Fruit fly (Drosophila melanogaster) whole organism, prepupa: Measurements from ENCODE around the gene FucTA.

Experiments used
- Blimp-1 ChIP-seq: fragments of 200-800 bp; sonication (Bioruptor generic); optimal IDR thresholded peaks from 3 replicates; lab custom pipeline; 2017; ENCODE audit warnings: missing biosample characterization, missing genetic modification characterization, mild to moderate bottlenecking, moderate library complexity, missing genetic modification reagents
- CG10669 ChIP-seq: fragments of 200-800 bp; sonication (Bioruptor generic); optimal IDR thresholded peaks from 3 replicates; lab custom pipeline; 2018; ENCODE audit warnings: missing biosample characterization, mild to moderate bottlenecking, missing genetic modification characterization, moderate library complexity
- CG16779 ChIP-seq: fragments of 200-800 bp; sonication (Bioruptor generic); optimal IDR thresholded peaks from 3 replicates; lab custom pipeline; 2017; ENCODE audit warnings: missing biosample characterization, mild to moderate bottlenecking, missing genetic modification characterization
- CG3919 ChIP-seq: fragments of 200-800 bp; sonication (Bioruptor generic); optimal IDR thresholded peaks from 3 replicates; lab custom pipeline; 2016; ENCODE audit warnings: missing biosample characterization, missing genetic modification characterization
- CG4318 ChIP-seq: fragments of 200-800 bp; sonication (Bioruptor generic); optimal IDR thresholded peaks from 3 replicates; lab custom pipeline; 2017; ENCODE audit warnings: missing biosample characterization, mild to moderate bottlenecking, missing genetic modification characterization
- CG6163 ChIP-seq: fragments of 200-800 bp; sonication (Bioruptor generic); IDR thresholded peaks from 3 replicates; pipeline ENCODE4 v1.3.6; 2022; ENCODE audit warnings: missing biosample characterization, missing genetic modification characterization
- CG6276 ChIP-seq: fragments of 200-800 bp; sonication (Bioruptor generic); optimal IDR thresholded peaks from 2 replicates; lab custom pipeline; 2017; ENCODE audit warnings: missing biosample characterization, mild to moderate bottlenecking, missing genetic modification characterization
- CG6808 ChIP-seq: fragments of 200-800 bp; sonication (Bioruptor generic); optimal IDR thresholded peaks from 3 replicates; lab custom pipeline; 2017; ENCODE audit warnings: missing biosample characterization, missing genetic modification characterization, mild to moderate bottlenecking, moderate library complexity, missing genetic modification reagents
- CG6854 ChIP-seq: fragments of 200-800 bp; sonication (Bioruptor generic); optimal IDR thresholded peaks from 2 replicates; lab custom pipeline; 2017; ENCODE audit warnings: missing biosample characterization, mild to moderate bottlenecking, missing genetic modification characterization
- CG7368 ChIP-seq: fragments of 200-800 bp; sonication (Bioruptor generic); optimal IDR thresholded peaks from 3 replicates; lab custom pipeline; 2016; ENCODE audit warnings: missing biosample characterization, missing genetic modification characterization
- CG9139 ChIP-seq: fragments of 200-800 bp; sonication (Bioruptor generic); optimal IDR thresholded peaks from 3 replicates; lab custom pipeline; 2017; ENCODE audit warnings: missing biosample characterization, mild to moderate bottlenecking, missing genetic modification characterization
- Eip78C ChIP-seq: fragments of 200-800 bp; sonication (Bioruptor generic); peaks from one replicate; lab custom pipeline; 2016; ENCODE audit warnings: missing biosample characterization, missing genetic modification characterization
- Ets21C ChIP-seq: fragments of 200-800 bp; sonication (Bioruptor generic); optimal IDR thresholded peaks from 3 replicates; lab custom pipeline; 2016; ENCODE audit warnings: missing biosample characterization, missing genetic modification characterization
- Ets96B ChIP-seq: fragments of 200-800 bp; optimal IDR thresholded peaks from 2 replicates; lab custom pipeline; 2019; ENCODE audit warnings: missing biosample characterization, mild to moderate bottlenecking, missing genetic modification characterization, moderate library complexity
- Gug ChIP-seq: fragments of 200-800 bp; sonication (Bioruptor generic); IDR thresholded peaks from 2 replicates; pipeline ENCODE4 v1.3.6; 2022; ENCODE audit warnings: missing biosample characterization, missing genetic modification characterization
- Hr38 ChIP-seq: sonication (Bioruptor generic); optimal IDR thresholded peaks from 2 replicates; lab custom pipeline; 2016; ENCODE audit warnings: missing biosample characterization, missing genetic modification characterization
- Hr39 ChIP-seq: fragments of 200-800 bp; sonication (Bioruptor generic); optimal IDR thresholded peaks from 2 replicates; lab custom pipeline; 2016; ENCODE audit warnings: missing biosample characterization, missing genetic modification characterization
- Met ChIP-seq: fragments of 200-800 bp; sonication (Bioruptor generic); optimal IDR thresholded peaks from 3 replicates; lab custom pipeline; 2016; ENCODE audit warnings: missing biosample characterization, missing genetic modification characterization
- OdsH ChIP-seq: fragments of 200-800 bp; sonication (Bioruptor generic); optimal IDR thresholded peaks from 3 replicates; lab custom pipeline; 2016; ENCODE audit warnings: missing biosample characterization, missing genetic modification characterization
- Sox15 ChIP-seq: fragments of 200-800 bp; sonication (Bioruptor generic); optimal IDR thresholded peaks from 3 replicates; lab custom pipeline; 2016; ENCODE audit warnings: missing biosample characterization, missing genetic modification characterization
- acj6 ChIP-seq: fragments of 200-800 bp; sonication (Bioruptor generic); optimal IDR thresholded peaks from 3 replicates; lab custom pipeline; 2016; ENCODE audit warnings: missing biosample characterization, missing genetic modification characterization
- cyc ChIP-seq: fragments of 200-800 bp; sonication (Bioruptor generic); optimal IDR thresholded peaks from 3 replicates; lab custom pipeline; 2016; ENCODE audit warnings: missing biosample characterization, missing genetic modification characterization
- dac ChIP-seq: fragments of 200-800 bp; sonication (Bioruptor generic); optimal IDR thresholded peaks from 2 replicates; lab custom pipeline; 2017; ENCODE audit warnings: missing biosample characterization, mild to moderate bottlenecking, missing genetic modification characterization
- dsx ChIP-seq: fragments of 200-800 bp; optimal IDR thresholded peaks from 3 replicates; lab custom pipeline; 2019; ENCODE audit warnings: missing biosample characterization, mild to moderate bottlenecking, missing genetic modification characterization, moderate library complexity; ENCODE audit not compliant: poor library complexity, severe bottlenecking
- fd59A ChIP-seq: fragments of 200-800 bp; sonication (Bioruptor generic); optimal IDR thresholded peaks from 2 replicates; lab custom pipeline; 2017; ENCODE audit warnings: missing biosample characterization, mild to moderate bottlenecking, missing genetic modification characterization, missing genetic modification reagents
- fkh ChIP-seq: fragments of 200-800 bp; sonication (Bioruptor generic); optimal IDR thresholded peaks from 3 replicates; lab custom pipeline; 2017; ENCODE audit warnings: missing biosample characterization, mild to moderate bottlenecking, missing genetic modification characterization, moderate library complexity
- lz ChIP-seq: fragments of 200-800 bp; sonication (Bioruptor generic); optimal IDR thresholded peaks from 3 replicates; lab custom pipeline; 2016; ENCODE audit warnings: missing biosample characterization, missing genetic modification characterization
- pdm3 ChIP-seq: fragments of 200-800 bp; sonication (Bioruptor generic); optimal IDR thresholded peaks from 3 replicates; lab custom pipeline; 2016; ENCODE audit warnings: missing biosample characterization, missing genetic modification characterization
- salr ChIP-seq, 2 experiments: fragments of 200-800 bp; sonication (Bioruptor generic); optimal IDR thresholded peaks; 3 replicates each; lab custom pipeline; 2016 to 2018; ENCODE audit warnings: missing biosample characterization in 2 of 2, missing genetic modification characterization in 2 of 2, mild to moderate bottlenecking in 1 of 2
- svp ChIP-seq: fragments of 200-800 bp; sonication (Bioruptor generic); peaks from one replicate; lab custom pipeline; 2016; ENCODE audit warnings: missing biosample characterization, missing genetic modification characterization
- topi ChIP-seq: fragments of 200-800 bp; sonication (Bioruptor generic); optimal IDR thresholded peaks from 3 replicates; lab custom pipeline; 2016; ENCODE audit warnings: missing biosample characterization, missing genetic modification characterization
- vri ChIP-seq: fragments of 200-800 bp; sonication (Bioruptor generic); optimal IDR thresholded peaks from 3 replicates; lab custom pipeline; 2016; ENCODE audit warnings: missing biosample characterization, mild to moderate bottlenecking, missing genetic modification characterization

The FucTA gene

dm6 chr3L:15197978-15198377 lies 51.0 kb downstream of the FucTA start:
- TF ChIP-seq fd59A (no peak), dsx (GFP tag; lab: Kevin White, UChicago) (no peak), CG16779 (tag; lab: Kevin White, UChicago) (no peak), Blimp-1 (GFP tag; lab: Kevin White, UChicago) (no peak), OdsH (GFP tag; lab: Kevin White, UChicago) (no peak), salr (GFP tag; optimal IDR thresholded peaks at IDR 0.05; lab: Kevin White, UChicago) (no peak), CG9139 (GFP tag; lab: Kevin White, UChicago) (no peak), topi (GFP tag; lab: Kevin White, UChicago) (no peak), CG10669 (no peak), cyc (GFP tag; lab: Kevin White, UChicago) (no peak)

DNA sequence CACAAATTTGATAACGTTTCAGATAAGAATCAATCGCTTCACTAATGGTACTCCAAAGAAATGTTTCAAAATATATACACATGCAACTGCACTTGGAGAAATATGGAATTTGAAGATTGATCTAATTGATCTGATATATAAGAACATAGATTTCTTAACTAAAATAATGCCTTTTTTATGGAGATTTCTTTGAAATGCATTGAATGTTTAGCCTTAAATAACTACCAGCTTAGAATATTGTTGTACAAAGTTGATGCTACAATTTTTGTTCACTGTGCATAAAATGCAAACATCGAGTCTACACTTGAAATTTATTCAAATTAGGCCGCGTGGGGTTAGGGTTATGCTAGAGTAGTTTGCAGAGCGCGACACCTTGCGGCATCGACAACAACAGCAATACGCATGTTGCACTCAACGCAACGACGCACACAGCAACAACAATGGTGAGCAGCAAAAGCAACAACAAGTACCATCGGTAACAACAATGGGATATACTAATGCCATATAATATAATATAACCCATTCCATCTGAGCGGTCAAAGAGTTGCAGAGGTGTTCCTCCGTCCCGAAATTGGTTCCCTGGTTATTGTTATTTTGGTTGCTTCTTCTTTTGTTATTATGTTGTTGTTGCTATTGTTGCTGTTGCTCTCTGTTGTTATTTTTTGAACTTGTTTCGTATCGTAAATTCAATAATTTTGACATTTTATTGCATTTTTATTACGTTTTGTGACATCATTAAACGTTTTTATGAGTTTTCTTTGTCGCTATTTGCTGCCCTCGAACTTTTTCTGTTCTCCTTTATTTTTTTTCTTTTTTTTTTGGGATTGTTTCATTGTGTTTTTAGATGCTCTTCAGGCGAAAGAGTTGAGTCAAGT lies 52.5 kb downstream of the FucTA start:
- TF ChIP-seq Eip78C (GFP tag; lab: Kevin White, UChicago) (peak; percentile 30), CG6854 (GFP tag; lab: Kevin White, UChicago) (no peak), Met (GFP tag; lab: Kevin White, UChicago) (peak; percentile 1)

DNA sequence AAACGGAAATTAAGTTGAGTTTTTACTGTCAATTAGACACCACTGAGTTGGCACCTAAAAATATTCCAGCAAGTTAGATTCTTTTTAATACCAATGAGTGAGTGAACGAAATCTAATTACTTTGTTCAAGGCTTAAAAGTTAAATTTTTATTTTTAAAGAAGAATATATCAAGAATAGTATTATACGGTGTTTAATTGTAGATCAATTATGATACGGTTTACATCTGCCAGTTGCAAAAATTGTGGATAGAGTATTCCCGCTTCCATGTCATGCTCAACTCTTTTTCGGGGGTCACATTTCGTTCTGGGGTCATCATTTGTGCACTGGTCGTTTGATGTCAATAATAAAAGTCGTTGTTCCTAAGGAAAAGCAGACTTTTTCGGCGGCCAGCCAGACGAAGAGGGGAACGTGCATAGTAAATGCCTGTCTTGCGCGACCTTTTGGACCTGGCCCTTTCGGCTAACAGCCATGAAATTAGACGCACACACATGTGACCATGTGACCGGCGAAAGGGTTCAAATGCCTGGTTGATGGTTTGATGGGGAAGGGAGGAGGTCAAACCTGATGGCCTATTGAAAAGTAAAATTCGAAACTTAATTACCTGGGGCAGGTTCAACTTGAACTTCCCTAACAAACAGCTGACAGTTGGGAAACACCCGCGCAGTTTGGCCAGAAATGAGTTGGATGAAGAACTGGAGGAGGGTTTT lies 53.5 kb downstream of the FucTA start:
- TF ChIP-seq pdm3: no peak
- peak; percentile 1 for TF ChIP-seq Eip78C (GFP tag; lab: Kevin White, UChicago)
- peak; percentile 56 for TF ChIP-seq svp (GFP tag; lab: Kevin White, UChicago)
- TF ChIP-seq salr (GFP tag; optimal IDR thresholded peaks at IDR 0.05; lab: Kevin White, UChicago): no peak
- TF ChIP-seq CG6163 (GFP tag; lab: Robert Waterston, UW): no peak
- no peak for TF ChIP-seq CG6276 (GFP tag; lab: Kevin White, UChicago)
- TF ChIP-seq topi (GFP tag; lab: Kevin White, UChicago): no peak
- TF ChIP-seq CG3919 (GFP tag; lab: Kevin White, UChicago): no peak
- TF ChIP-seq, all 60 proteins: peak for 2

DNA sequence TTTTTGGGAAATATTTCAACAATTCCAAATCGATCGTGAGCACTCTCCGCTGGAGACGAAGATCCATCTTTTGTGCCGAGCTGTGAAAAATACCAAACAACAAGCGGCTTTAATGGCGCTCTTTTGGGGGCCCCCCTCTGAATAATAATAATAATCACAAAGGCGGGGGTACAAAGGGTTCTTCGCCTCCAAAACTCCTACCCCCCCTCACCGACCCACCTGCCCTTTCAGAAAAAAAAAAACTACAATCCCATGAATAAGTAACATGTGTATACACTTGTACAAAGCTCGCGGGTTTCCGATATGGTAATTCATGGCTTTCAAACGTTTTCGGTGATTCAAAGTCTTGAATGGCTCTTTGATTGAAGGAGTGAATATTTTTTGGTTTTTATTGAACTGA lies 54.4 kb downstream of the FucTA start:
- TF ChIP-seq Hr38 (GFP tag; lab: Kevin White, UChicago) (no peak), vri (GFP tag; lab: Kevin White, UChicago) (no peak), CG6808 (no peak), pdm3 (no peak), Met (GFP tag; lab: Kevin White, UChicago) (no peak), CG6163 (GFP tag; lab: Robert Waterston, UW) (no peak), Ets21C (no peak), Sox15 (GFP tag; lab: Kevin White, UChicago) (no peak), fkh (GFP tag; lab: Kevin White, UChicago) (no peak), Gug (GFP tag; lab: Robert Waterston, UW) (no peak), svp (GFP tag; lab: Kevin White, UChicago) (no peak), Eip78C (GFP tag; lab: Kevin White, UChicago) (no peak), Hr39 (GFP tag; lab: Kevin White, UChicago) (no peak), acj6 (GFP tag; lab: Kevin White, UChicago) (no peak)

DNA sequence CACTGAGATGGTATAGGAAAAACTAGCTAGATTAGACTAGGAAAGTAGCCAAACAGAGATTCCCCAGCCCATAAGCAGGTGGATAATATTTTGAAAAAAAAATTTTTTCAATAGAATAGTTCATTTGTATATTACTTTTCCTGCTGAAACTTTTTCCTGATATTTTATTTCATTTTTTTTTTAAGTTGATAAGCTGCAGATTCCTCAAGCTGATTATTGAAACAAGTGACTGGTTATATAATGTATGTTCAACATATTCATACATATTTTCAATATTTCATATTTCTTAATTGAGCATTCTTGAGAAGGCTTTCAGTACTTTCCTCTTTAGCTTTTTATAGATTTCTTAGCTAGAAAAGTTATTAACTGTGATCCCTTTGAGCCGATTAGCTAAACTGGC lies 56.2 kb downstream of the FucTA start:
- peak; percentile 54 for TF ChIP-seq Eip78C (GFP tag; lab: Kevin White, UChicago)
- no peak for TF ChIP-seq CG3919 (GFP tag; lab: Kevin White, UChicago)
- TF ChIP-seq svp (GFP tag; lab: Kevin White, UChicago): peak; percentile 11

DNA sequence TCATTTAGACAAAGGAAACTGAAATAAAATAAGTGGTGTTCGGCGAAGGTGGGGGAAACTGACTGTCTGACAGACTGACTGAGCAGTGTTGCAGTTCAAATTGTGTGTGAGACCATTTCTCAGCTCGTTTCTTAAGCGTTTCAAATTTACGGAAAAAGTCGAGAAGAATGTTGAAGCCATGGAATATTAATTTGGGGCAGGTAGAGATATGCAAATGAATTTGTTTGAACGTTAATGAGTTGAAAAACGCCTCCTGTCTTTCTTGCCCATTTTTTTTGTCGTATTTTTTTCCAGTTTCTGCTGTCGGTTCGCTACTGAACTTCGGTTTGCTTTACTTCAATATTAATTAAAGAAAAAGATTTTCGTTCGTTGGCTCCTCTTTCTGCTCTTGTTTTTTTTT lies 56.6 kb downstream of the FucTA start:
- TF ChIP-seq dac (GFP tag; lab: Kevin White, UChicago) (no peak), Blimp-1 (GFP tag; lab: Kevin White, UChicago) (no peak), cyc (GFP tag; lab: Kevin White, UChicago) (no peak), CG4318 (no peak), lz (GFP tag; lab: Kevin White, UChicago) (no peak), CG7368 (GFP tag; lab: Kevin White, UChicago) (no peak), CG10669 (no peak), Ets96B (no peak), salr (GFP tag; optimal IDR thresholded peaks at IDR 0.05; lab: Kevin White, UChicago) (no peak), Gug (GFP tag; lab: Robert Waterston, UW) (no peak)
